Worm (Caenorhabditis elegans) whole organism, young adult: Measurements from ENCODE around the gene tmem-24.

Experiments used
- B0035.1 ChIP-seq: sonication (generic microtip); optimal IDR thresholded peaks from 2 replicates; lab custom pipeline; 2016; ENCODE audit warnings: missing genetic modification characterization, mild to moderate bottlenecking, missing compliant biosample characterization, missing genotype, missing genetic modification reagents
- F49E8.2 ChIP-seq: sonication (generic microtip); optimal IDR thresholded peaks from 3 replicates; lab custom pipeline; 2017; ENCODE audit warnings: missing genetic modification characterization, mild to moderate bottlenecking, missing compliant biosample characterization, antibody characterized with exemption, moderate library complexity; ENCODE audit not compliant: insufficient read depth
- K11D2.4 ChIP-seq: fragments of 200-800 bp; sonication (Bioruptor generic); IDR thresholded peaks from 2 replicates; pipeline ENCODE4 v1.3.6; 2022; ENCODE audit warnings: missing genetic modification reagents, missing genetic modification characterization, missing compliant biosample characterization
- T26A5.8 ChIP-seq: sonication (generic microtip); optimal IDR thresholded peaks from 2 replicates; lab custom pipeline; 2016; ENCODE audit warnings: missing genetic modification characterization, missing compliant biosample characterization
- akir-1 ChIP-seq: fragments of 200-800 bp; sonication (Bioruptor generic); optimal IDR thresholded peaks from 2 replicates; lab custom pipeline; 2018; ENCODE audit warnings: mild to moderate bottlenecking, missing genetic modification characterization, moderate library complexity, missing compliant biosample characterization
- atf-7 ChIP-seq: sonication (generic microtip); optimal IDR thresholded peaks from 2 replicates; lab custom pipeline; 2017; ENCODE audit warnings: mild to moderate bottlenecking, missing genetic modification characterization, missing compliant biosample characterization
- attf-3 ChIP-seq: fragments of 200-800 bp; sonication (Bioruptor generic); conservative IDR thresholded peaks from 2 replicates; pipeline ENCODE4 v1.3.6; 2022; ENCODE audit warnings: missing genetic modification reagents, missing genetic modification characterization, missing compliant biosample characterization
- bed-1 ChIP-seq: fragments of 200-800 bp; sonication (Bioruptor generic); IDR thresholded peaks from 2 replicates; pipeline ENCODE4 v1.3.6; 2022; ENCODE audit warnings: missing genetic modification reagents, missing genetic modification characterization, missing compliant biosample characterization
- bed-2 ChIP-seq: fragments of 200-800 bp; sonication (Bioruptor generic); IDR thresholded peaks from 2 replicates; pipeline ENCODE4 v1.3.6; 2022; ENCODE audit warnings: missing genetic modification reagents, missing genetic modification characterization, missing compliant biosample characterization
- ceh-79 ChIP-seq: sonication (generic microtip); optimal IDR thresholded peaks from 2 replicates; lab custom pipeline; 2017; ENCODE audit warnings: mild to moderate bottlenecking, missing genetic modification characterization, missing compliant biosample characterization
- ceh-91 ChIP-seq: fragments of 200-800 bp; sonication (Bioruptor generic); IDR thresholded peaks from 2 replicates; pipeline ENCODE4 v1.3.6; 2022; ENCODE audit warnings: missing genetic modification reagents, missing genetic modification characterization, missing compliant biosample characterization
- die-1 ChIP-seq: sonication (generic microtip); optimal IDR thresholded peaks from 2 replicates; lab custom pipeline; 2016; ENCODE audit warnings: missing genotype, mild to moderate bottlenecking, missing genetic modification characterization, missing compliant biosample characterization
- dox-1 ChIP-seq: fragments of 200-800 bp; sonication (Bioruptor generic); IDR thresholded peaks from 2 replicates; pipeline ENCODE4 v1.3.6; 2022; ENCODE audit warnings: missing genetic modification reagents, missing genetic modification characterization, missing compliant biosample characterization
- efl-1 ChIP-seq: fragments of 150-350 bp; optimal IDR thresholded peaks from 2 replicates; lab custom pipeline; 2014; ENCODE audit warnings: missing biosample characterization, missing genetic modification reagents, missing genetic modification characterization
- egl-18 ChIP-seq: fragments of 200-800 bp; sonication (Bioruptor generic); IDR thresholded peaks from 2 replicates; pipeline ENCODE4 v1.3.6; 2022; ENCODE audit warnings: missing genetic modification reagents, missing genetic modification characterization, missing compliant biosample characterization
- ekl-4 ChIP-seq: fragments of 200-800 bp; sonication (Bioruptor generic); IDR thresholded peaks from 2 replicates; pipeline ENCODE4 v1.3.6; 2022; ENCODE audit warnings: missing genetic modification reagents, missing genetic modification characterization, missing compliant biosample characterization
- him-1 ChIP-seq: sonication (generic microtip); optimal IDR thresholded peaks from 2 replicates; lab custom pipeline; 2016; ENCODE audit warnings: missing genotype, missing genetic modification reagents, missing genetic modification characterization, missing compliant biosample characterization
- hmg-20 ChIP-seq: fragments of 200-800 bp; sonication (Bioruptor generic); IDR thresholded peaks from 2 replicates; pipeline ENCODE4 v1.3.6; 2022; ENCODE audit warnings: missing genetic modification reagents, missing genetic modification characterization, missing compliant biosample characterization
- hsf-1 ChIP-seq: fragments of 200-800 bp; sonication (Bioruptor generic); IDR thresholded peaks from 2 replicates; pipeline ENCODE4 v1.3.6; 2022; ENCODE audit warnings: missing genetic modification reagents, missing genetic modification characterization, missing compliant biosample characterization
- lag-1 ChIP-seq: fragments of 200-800 bp; sonication (Bioruptor generic); IDR thresholded peaks from 2 replicates; pipeline ENCODE4 v1.3.6; 2022; ENCODE audit warnings: missing genetic modification reagents, missing genetic modification characterization, missing compliant biosample characterization
- let-607 ChIP-seq, 2 experiments: fragments of 200-800 bp in 1 of 2; sonication (Bioruptor generic) in 1 of 2; sonication (generic microtip) in 1 of 2; optimal IDR thresholded peaks; 2 replicates each; lab custom pipeline; 2016 to 2018; ENCODE audit warnings: mild to moderate bottlenecking in 2 of 2, missing compliant biosample characterization in 2 of 2, missing genetic modification characterization in 2 of 2, moderate library complexity in 2 of 2, missing genotype in 1 of 2
- lin-26 ChIP-seq: fragments of 200-800 bp; sonication (Bioruptor generic); IDR thresholded peaks from 2 replicates; pipeline ENCODE4 v1.3.6; 2022; ENCODE audit warnings: missing genetic modification reagents, missing genetic modification characterization, missing compliant biosample characterization
- lin-35 ChIP-seq, 3 experiments: fragments of 150-350 bp in 2 of 3; sonication (generic microtip) in 1 of 3; optimal IDR thresholded peaks; 2 replicates each; lab custom pipeline; 2014 to 2018; ENCODE audit warnings: missing biosample characterization in 3 of 3, missing genetic modification characterization in 3 of 3, missing genetic modification reagents in 3 of 3
- lin-40 ChIP-seq: sonication (generic microtip); optimal IDR thresholded peaks from 2 replicates; lab custom pipeline; 2016; ENCODE audit warnings: missing genetic modification characterization, mild to moderate bottlenecking, missing compliant biosample characterization, missing genotype, missing genetic modification reagents
- lsl-1 ChIP-seq: fragments of 200-800 bp; sonication (Bioruptor generic); optimal IDR thresholded peaks from 2 replicates; lab custom pipeline; 2018; ENCODE audit warnings: mild to moderate bottlenecking, missing genetic modification characterization, moderate library complexity, missing compliant biosample characterization
- madf-6 ChIP-seq: fragments of 200-800 bp; sonication (Bioruptor generic); IDR thresholded peaks from 2 replicates; pipeline ENCODE4 v1.3.6; 2022; ENCODE audit warnings: missing genetic modification reagents, missing genetic modification characterization, missing compliant biosample characterization
- madf-8 ChIP-seq: fragments of 200-800 bp; sonication (Bioruptor generic); conservative IDR thresholded peaks from 2 replicates; pipeline ENCODE4 v1.3.6; 2022; ENCODE audit warnings: missing genetic modification reagents, missing genetic modification characterization, missing compliant biosample characterization
- mes-4 ChIP-seq: sonication (generic microtip); optimal IDR thresholded peaks from 2 replicates; lab custom pipeline; 2016; ENCODE audit warnings: missing genotype, missing genetic modification characterization, missing compliant biosample characterization
- nfya-2 ChIP-seq: fragments of 200-800 bp; sonication (Bioruptor generic); IDR thresholded peaks from 2 replicates; pipeline ENCODE4 v1.3.6; 2022; ENCODE audit warnings: missing genetic modification reagents, missing genetic modification characterization, missing compliant biosample characterization
- nfyb-1 ChIP-seq: fragments of 200-800 bp; sonication (Bioruptor generic); IDR thresholded peaks from 2 replicates; pipeline ENCODE4 v1.3.6; 2022; ENCODE audit warnings: missing genetic modification reagents, missing genetic modification characterization, missing compliant biosample characterization
- nhr-27 ChIP-seq: fragments of 200-800 bp; sonication (Bioruptor generic); optimal IDR thresholded peaks from 2 replicates; lab custom pipeline; 2018; ENCODE audit warnings: mild to moderate bottlenecking, missing genetic modification characterization, moderate library complexity, missing compliant biosample characterization
- nhr-80 ChIP-seq: sonication (generic microtip); optimal IDR thresholded peaks from 2 replicates; lab custom pipeline; 2016; ENCODE audit warnings: missing genetic modification characterization, missing compliant biosample characterization
- pbrm-1 ChIP-seq: fragments of 200-800 bp; sonication (Bioruptor generic); IDR thresholded peaks from 2 replicates; pipeline ENCODE4 v1.3.6; 2022; ENCODE audit warnings: missing genetic modification reagents, missing genetic modification characterization, missing compliant biosample characterization
- rpc-1 ChIP-seq, 2 experiments: fragments of 150-350 bp in 1 of 2; sonication (generic microtip) in 1 of 2; optimal IDR thresholded peaks; 2 replicates each; lab custom pipeline; 2014 to 2018; ENCODE audit warnings: missing biosample characterization in 1 of 2, missing genetic modification characterization in 1 of 2, missing genetic modification reagents in 1 of 2, missing genotype in 1 of 2
- sdz-38 ChIP-seq: sonication (generic microtip); optimal IDR thresholded peaks from 2 replicates; lab custom pipeline; 2016; ENCODE audit warnings: missing genotype, missing genetic modification characterization, missing compliant biosample characterization
- sea-2 ChIP-seq: fragments of 200-800 bp; sonication (Bioruptor generic); IDR thresholded peaks from 2 replicates; pipeline ENCODE4 v1.3.6; 2022; ENCODE audit warnings: missing genetic modification characterization, missing compliant biosample characterization
- unc-62 ChIP-seq: fragments of 150-350 bp; optimal IDR thresholded peaks from 2 replicates; lab custom pipeline; 2014; ENCODE audit warnings: missing biosample characterization, missing genetic modification reagents, missing genetic modification characterization
- zim-3 ChIP-seq: sonication (generic microtip); optimal IDR thresholded peaks from 2 replicates; lab custom pipeline; 2017; ENCODE audit warnings: mild to moderate bottlenecking, missing genetic modification characterization, moderate library complexity, missing compliant biosample characterization
- ztf-28 ChIP-seq: fragments of 200-800 bp; sonication (Bioruptor generic); IDR thresholded peaks from 2 replicates; pipeline ENCODE4 v1.3.6; 2022; ENCODE audit warnings: missing genetic modification reagents, missing genetic modification characterization, missing compliant biosample characterization
- ztf-3 ChIP-seq: fragments of 200-800 bp; sonication (Bioruptor generic); optimal IDR thresholded peaks from 2 replicates; lab custom pipeline; 2018; ENCODE audit warnings: mild to moderate bottlenecking, missing genetic modification characterization, missing compliant biosample characterization
- ztf-6 ChIP-seq: fragments of 200-800 bp; sonication (Bioruptor generic); IDR thresholded peaks from 2 replicates; pipeline ENCODE4 v1.3.6; 2022; ENCODE audit warnings: missing genetic modification reagents, missing genetic modification characterization, missing compliant biosample characterization

tmem-24 gene

ce11 chrX:3650100-3650809, 5.6 kb upstream of the tmem-24 start, which contains the start of the genes sax-1 and R11G1.2:
Gene sax-1 (minus strand): TSS chrX:3650150.
Gene R11G1.2 (plus strand): TSS chrX:3650614.
- TF ChIP-seq lin-40 (tag; lab: Kevin White, UChicago) (peak; percentile 39), nhr-80 (peak; percentile 42), dox-1 (GFP tag; lab: Robert Waterston, UW) (0 out of 2 replicates have a peak, but pooled peaks have one; percentile 20), let-607 (tag; optimal IDR thresholded peaks at IDR 0.05; lab: Kevin White, UChicago) (peak in 1 of 2 experiments; percentile 3), atf-7 (tag; lab: Kevin White, UChicago) (no peak)

- TF ChIP-seq hsf-1 (GFP tag; lab: Robert Waterston, UW) (0 out of 2 replicates have a peak, but pooled peaks have one; percentile 39), lin-40 (tag; lab: Kevin White, UChicago) (no peak), ceh-91 (no peak), madf-8 (no peak), K11D2.4 (GFP tag; lab: Robert Waterston, UW) (0 out of 2 replicates have a peak, but pooled peaks have one; percentile 20), ztf-6 (no peak), lin-35 (GFP tag; optimal IDR thresholded peaks at IDR 0.05; lab: Kevin White, UChicago) (no peak), efl-1 (no peak), rpc-1 (optimal IDR thresholded peaks at IDR 0.05; lab: Kevin White, UChicago) (no peak), rpc-1 (tag; optimal IDR thresholded peaks at IDR 0.05; lab: Kevin White, UChicago) (no peak)
Observed at ce11 chrX:3645924-3646323, 1.2 kb upstream of the tmem-24 start.

DNA sequence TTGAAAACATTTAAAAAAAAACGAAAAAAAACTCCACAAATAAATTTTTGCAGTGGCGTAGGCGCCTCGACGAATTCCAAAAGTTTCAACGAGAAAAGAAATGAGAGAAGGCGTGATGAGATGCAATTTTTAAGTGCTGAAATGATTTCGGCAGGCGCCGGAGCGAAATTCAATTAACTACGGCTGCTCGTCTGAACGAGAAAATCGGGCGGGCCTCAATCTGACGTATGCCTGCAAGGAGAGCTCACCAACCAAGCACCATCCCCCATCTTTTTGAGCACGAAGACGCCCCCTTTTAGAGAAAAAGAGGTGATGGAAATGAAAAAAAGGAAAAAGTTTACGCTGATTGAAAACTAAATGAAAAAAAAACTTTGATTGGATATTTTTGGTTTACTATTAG, 9.9 kb downstream of the tmem-24 start:
- TF ChIP-seq nfyb-1 (0 out of 2 replicates have a peak, but pooled peaks have one; percentile 19), nhr-27 (no peak)

ce11 chrX:3633654-3634053, 11.0 kb downstream of the tmem-24 start, which contains the start of gene gst-11:
Gene gst-11 (minus strand): TSS chrX:3633754.
- TF ChIP-seq B0035.1: no peak
- no peak for TF ChIP-seq nhr-80
- no peak for TF ChIP-seq T26A5.8 (tag; lab: Kevin White, UChicago)
- TF ChIP-seq madf-8: no peak
- TF ChIP-seq ekl-4: no peak
- no peak for TF ChIP-seq ztf-3 (GFP tag; lab: Kevin White, UChicago)
- no peak for TF ChIP-seq him-1 (tag; lab: Kevin White, UChicago)
- no peak for TF ChIP-seq die-1 (tag; lab: Kevin White, UChicago)
- no peak for TF ChIP-seq bed-1 (GFP tag; lab: Robert Waterston, UW)
- TF ChIP-seq mes-4 (tag; lab: Kevin White, UChicago): no peak
- TF ChIP-seq bed-2 (GFP tag; lab: Robert Waterston, UW): no peak
- no peak for TF ChIP-seq sdz-38
- no peak for TF ChIP-seq madf-6 (GFP tag; lab: Robert Waterston, UW)
- TF ChIP-seq F49E8.2 (tag; lab: Kevin White, UChicago): no peak
- no peak for TF ChIP-seq akir-1
- no peak for TF ChIP-seq egl-18
- TF ChIP-seq ceh-79 (tag; lab: Kevin White, UChicago): no peak
- no peak for TF ChIP-seq lsl-1 (GFP tag; lab: Kevin White, UChicago)

ce11 chrX:3631550-3631949, 13.1 kb downstream of the tmem-24 start:
- TF ChIP-seq pbrm-1: peak; percentile 45
- no peak; the same call in none of the 2 replicates for TF ChIP-seq lin-26 (GFP tag; lab: Robert Waterston, UW)
- peak; percentile 42 for TF ChIP-seq zim-3
- TF ChIP-seq ekl-4: peak; percentile 74; the same call in 1 of the 2 replicates
- peak; percentile 63; the same call in 1 of the 2 replicates for TF ChIP-seq sea-2 (GFP tag; lab: Robert Waterston, UW)
- TF ChIP-seq lag-1 (GFP tag; lab: Robert Waterston, UW): no peak
- 0 out of 2 replicates have a peak, but pooled peaks have one; percentile 39 for TF ChIP-seq attf-3 (GFP tag; lab: Robert Waterston, UW)
- TF ChIP-seq nfya-2 (GFP tag; lab: Robert Waterston, UW): 0 out of 2 replicates have a peak, but pooled peaks have one; percentile 13
- TF ChIP-seq unc-62: peak; percentile 72
- 0 out of 2 replicates have a peak, but pooled peaks have one; percentile 52 for TF ChIP-seq bed-1 (GFP tag; lab: Robert Waterston, UW)
- TF ChIP-seq ztf-28 (GFP tag; lab: Robert Waterston, UW): 0 out of 2 replicates have a peak, but pooled peaks have one; percentile 26
- TF ChIP-seq ztf-3 (GFP tag; lab: Kevin White, UChicago): no peak
- peak; percentile 33; the same call in 1 of the 2 replicates for TF ChIP-seq hmg-20 (GFP tag; lab: Robert Waterston, UW)
